Worm (Caenorhabditis elegans): ENCODE data around the gene che-10.

The che-10 gene

DNA sequence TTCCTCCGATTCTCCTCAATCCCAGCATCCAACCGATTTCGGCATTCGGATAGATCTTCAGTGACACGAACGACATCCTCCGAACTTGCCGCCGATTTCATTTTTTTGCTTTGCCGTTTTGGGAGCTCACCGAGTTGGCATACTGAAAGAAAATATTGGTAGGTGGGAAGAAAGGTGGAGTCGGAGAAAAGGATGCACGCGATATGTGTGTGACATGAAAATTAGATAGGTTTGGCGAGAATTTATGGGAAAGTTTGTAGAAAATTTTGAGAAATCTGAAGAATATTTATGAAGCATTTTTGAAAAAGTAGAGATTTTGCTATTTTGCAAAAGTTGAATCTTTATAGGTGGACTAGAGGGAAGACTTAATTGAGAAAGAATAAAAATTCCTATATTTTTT is at the start of gene che-10:
Gene che-10, minus strand, starts transcription at position 101 of the 400 bp plus-strand sequence.
- TF ChIP-seq sptf-1 (tag; optimal IDR thresholded peaks at IDR 0.05): no peak
- TF ChIP-seq elt-3 (tag; optimal IDR thresholded peaks at IDR 0.05): no peak
- no peak for TF ChIP-seq unc-120 (tag; optimal IDR thresholded peaks at IDR 0.05; ENCODE audit: poor library complexity, severe bottlenecking)
- no peak for TF ChIP-seq ham-2 (GFP tag; optimal IDR thresholded peaks at IDR 0.05)
- TF ChIP-seq blmp-1 (tag; optimal IDR thresholded peaks at IDR 0.05): no peak

DNA sequence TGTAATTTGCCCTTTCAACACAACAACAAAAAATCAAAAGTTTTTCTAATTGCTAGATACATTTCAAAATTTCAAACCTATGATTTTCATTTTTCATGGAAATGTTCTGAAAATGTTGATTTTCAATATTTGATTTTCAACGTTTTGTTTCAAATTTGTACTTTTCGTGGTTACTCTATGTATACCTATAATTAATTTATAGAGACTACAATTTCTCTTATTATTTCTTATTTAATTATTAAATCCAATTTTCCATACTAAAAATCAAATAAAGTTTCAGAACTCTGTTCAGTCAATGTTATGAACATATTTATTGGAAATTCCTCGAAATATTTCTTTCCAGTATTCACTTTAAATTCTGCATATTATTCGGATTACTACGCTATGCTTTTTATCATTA is 48.8 kb upstream of the che-10 start, which contains the start of gene sre-39:
Gene sre-39, plus strand, starts transcription at position 301 of the 400 bp plus-strand sequence.
- no peak for TF ChIP-seq flh-1 (GFP tag; optimal IDR thresholded peaks at IDR 0.05)
- TF ChIP-seq elt-3 (tag; optimal IDR thresholded peaks at IDR 0.05): no peak
- no peak for TF ChIP-seq tbx-8 (GFP tag; optimal IDR thresholded peaks at IDR 0.05)
- no peak for TF ChIP-seq blmp-1 (tag; optimal IDR thresholded peaks at IDR 0.05)
- no peak for TF ChIP-seq zip-8 (tag; optimal IDR thresholded peaks at IDR 0.05)
- no peak for TF ChIP-seq nhr-237 (tag; optimal IDR thresholded peaks at IDR 0.05)
- TF ChIP-seq snpc-4 (tag; optimal IDR thresholded peaks at IDR 0.05): no peak
- no peak for TF ChIP-seq nhr-28 (tag; optimal IDR thresholded peaks at IDR 0.05)
- TF ChIP-seq sem-2 (GFP tag; optimal IDR thresholded peaks at IDR 0.05): no peak

DNA sequence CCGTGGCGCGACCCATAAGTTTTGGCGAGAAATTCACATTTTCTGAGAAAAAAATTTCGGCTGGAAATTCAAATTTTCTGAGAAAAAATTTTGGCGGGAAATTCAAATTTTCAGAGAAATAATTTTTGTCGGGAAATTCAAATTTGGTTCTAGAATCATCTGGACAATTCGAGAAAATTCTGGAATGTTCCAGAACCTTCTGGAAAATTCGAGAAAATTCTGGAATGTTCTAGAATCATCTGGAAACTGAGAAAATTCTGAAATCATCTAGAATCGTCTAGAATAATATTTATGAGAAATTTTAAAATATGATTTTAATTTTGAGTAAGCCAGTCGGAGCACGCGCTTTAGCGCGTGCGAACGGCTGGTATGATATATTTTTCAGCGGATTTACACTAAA is 46.7 kb upstream of the che-10 start:
- TF ChIP-seq ceh-43 (GFP tag; optimal IDR thresholded peaks at IDR 0.05) (no peak), ztf-11 (tag; optimal IDR thresholded peaks at IDR 0.05) (no peak), unc-39 (tag; optimal IDR thresholded peaks at IDR 0.05) (no peak), unc-120 (tag; optimal IDR thresholded peaks at IDR 0.05; ENCODE audit: poor library complexity, severe bottlenecking) (no peak)

DNA sequence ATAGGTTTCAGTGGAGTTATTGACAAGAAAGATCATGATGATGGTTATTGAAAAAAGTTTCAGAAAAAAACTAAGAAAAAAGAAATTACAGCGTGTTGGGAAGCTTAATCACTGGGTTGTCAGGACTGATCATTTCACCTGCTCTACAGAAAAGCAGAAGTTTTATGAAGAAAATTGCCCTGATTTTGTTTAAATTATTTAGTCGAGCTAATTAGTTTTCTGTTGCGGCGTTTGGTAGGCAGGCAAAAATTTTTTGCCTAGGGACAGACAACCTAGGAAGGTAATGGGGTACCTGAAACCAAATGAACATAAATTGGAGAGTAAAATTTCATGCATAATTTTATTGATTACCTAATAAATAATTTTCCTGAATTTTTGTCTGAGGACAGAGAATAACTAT is 45.6 kb upstream of the che-10 start, which contains the start of gene sre-40:
Gene sre-40, minus strand, starts transcription at position 101 of the 400 bp plus-strand sequence.
- TF ChIP-seq pha-4 (tag; optimal IDR thresholded peaks at IDR 0.05): no peak
- no peak for TF ChIP-seq drap-1 (GFP tag; optimal IDR thresholded peaks at IDR 0.05)
- no peak for TF ChIP-seq cnd-1 (tag; optimal IDR thresholded peaks at IDR 0.05)
- no peak for TF ChIP-seq ceh-83 (GFP tag; optimal IDR thresholded peaks at IDR 0.05)
- no peak for TF ChIP-seq ztf-11 (tag; optimal IDR thresholded peaks at IDR 0.05)
- TF ChIP-seq lin-13 (tag; optimal IDR thresholded peaks at IDR 0.05): no peak
- no peak for TF ChIP-seq elt-1 (tag; optimal IDR thresholded peaks at IDR 0.05; ENCODE audit: borderline replicate concordance, insufficient read depth)
- no peak for TF ChIP-seq mab-5 (tag; optimal IDR thresholded peaks at IDR 0.05)
- TF ChIP-seq lsy-2 (tag; optimal IDR thresholded peaks at IDR 0.05): no peak
- TF ChIP-seq flh-1 (GFP tag; optimal IDR thresholded peaks at IDR 0.05): no peak
- TF ChIP-seq nhr-28 (tag; optimal IDR thresholded peaks at IDR 0.05): no peak

DNA sequence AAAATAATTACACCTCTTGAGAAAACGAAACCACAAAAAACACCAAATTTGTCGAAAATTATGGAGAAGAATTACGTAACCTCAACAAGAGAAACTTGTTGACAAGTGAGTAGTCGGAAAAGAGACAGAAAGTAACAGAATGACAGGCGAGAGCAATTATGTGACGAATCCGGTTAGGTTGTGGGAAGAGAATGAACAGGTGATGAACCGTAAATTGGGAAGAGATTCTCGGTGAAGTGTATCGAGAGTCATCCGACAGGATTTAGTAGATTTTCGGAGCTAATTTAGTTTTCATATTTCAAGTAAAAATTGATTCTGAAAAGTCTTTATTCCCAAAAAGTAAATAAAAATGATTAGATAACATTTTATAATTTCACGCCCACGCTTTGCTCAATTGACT is 43.2 kb upstream of the che-10 start, which contains the start of gene T05A7.7:
Gene T05A7.7, minus strand, starts transcription at position 101 of the 400 bp plus-strand sequence.
- no peak for TF ChIP-seq nhr-237 (tag; optimal IDR thresholded peaks at IDR 0.05)
- TF ChIP-seq lin-32 (GFP tag; optimal IDR thresholded peaks at IDR 0.05): no peak
- TF ChIP-seq elt-3 (tag; optimal IDR thresholded peaks at IDR 0.05): no peak
- TF ChIP-seq mep-1 (tag; optimal IDR thresholded peaks at IDR 0.05): no peak
- TF ChIP-seq pha-4 (tag; optimal IDR thresholded peaks at IDR 0.05): no peak
- no peak for TF ChIP-seq unc-39 (tag; optimal IDR thresholded peaks at IDR 0.05)
- TF ChIP-seq lsy-2 (tag; optimal IDR thresholded peaks at IDR 0.05): no peak
- TF ChIP-seq ceh-83 (GFP tag; optimal IDR thresholded peaks at IDR 0.05): no peak

DNA sequence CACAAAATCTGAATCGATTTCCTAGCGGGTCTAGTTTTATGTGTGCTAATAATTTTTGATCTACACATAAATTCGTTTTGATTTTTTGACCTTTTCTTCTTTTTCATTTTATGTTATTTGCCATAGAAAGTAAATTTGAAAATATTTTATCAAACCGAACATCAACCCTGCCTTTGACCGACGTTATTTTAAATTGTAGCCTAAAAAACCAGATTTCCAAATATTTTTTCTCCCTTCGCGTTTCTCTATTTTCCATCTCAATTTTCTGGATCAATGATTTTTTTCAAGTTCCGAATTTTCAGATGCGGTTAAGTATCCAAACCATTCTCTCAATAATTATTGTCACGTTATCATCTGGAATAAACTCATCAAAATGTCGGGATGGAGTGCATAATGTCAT is 39.8 kb upstream of the che-10 start, which contains the start of gene T05A7.1:
Gene T05A7.1, plus strand, starts transcription at position 301 of the 400 bp plus-strand sequence.
- TF ChIP-seq elt-3 (tag; optimal IDR thresholded peaks at IDR 0.05) (no peak), ceh-43 (GFP tag; optimal IDR thresholded peaks at IDR 0.05) (no peak), cnd-1 (tag; optimal IDR thresholded peaks at IDR 0.05) (no peak)

DNA sequence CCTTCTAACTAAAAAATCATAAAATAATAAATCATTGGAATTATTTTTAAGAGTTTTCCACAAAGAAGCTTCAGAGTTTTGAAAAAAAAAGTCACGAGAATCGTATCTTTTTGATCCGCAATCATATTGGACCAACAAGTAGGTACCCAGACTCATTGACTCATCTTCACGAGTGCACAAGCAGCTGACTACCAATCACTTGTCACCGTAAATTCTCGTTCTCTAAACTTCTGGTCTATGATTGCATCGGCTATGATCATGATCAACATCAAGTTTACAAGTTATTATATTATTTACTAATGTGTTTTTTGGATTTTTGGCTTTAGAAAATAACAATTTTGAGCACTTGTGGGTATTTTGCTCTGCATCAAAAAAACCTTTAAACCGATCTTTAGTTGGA is 38.1 kb upstream of the che-10 start:
- TF ChIP-seq hlh-1 (tag; optimal IDR thresholded peaks at IDR 0.05): peak; percentile 75
- no peak for TF ChIP-seq ces-1 (GFP tag; optimal IDR thresholded peaks at IDR 0.05)
- no peak for TF ChIP-seq bed-3 (GFP tag; optimal IDR thresholded peaks at IDR 0.05)
- no peak for TF ChIP-seq mls-2 (tag; optimal IDR thresholded peaks at IDR 0.05)
- no peak for TF ChIP-seq blmp-1 (tag; optimal IDR thresholded peaks at IDR 0.05)
- no peak for TF ChIP-seq zip-8 (tag; optimal IDR thresholded peaks at IDR 0.05)
- TF ChIP-seq ceh-43 (GFP tag; optimal IDR thresholded peaks at IDR 0.05): no peak
- no peak for TF ChIP-seq tbx-8 (GFP tag; optimal IDR thresholded peaks at IDR 0.05)
- TF ChIP-seq unc-39 (tag; optimal IDR thresholded peaks at IDR 0.05): no peak
- no peak for TF ChIP-seq nhr-76 (tag; optimal IDR thresholded peaks at IDR 0.05)
- TF ChIP-seq sem-2 (GFP tag; optimal IDR thresholded peaks at IDR 0.05): no peak
- no peak for TF ChIP-seq sptf-1 (tag; optimal IDR thresholded peaks at IDR 0.05)
- TF ChIP-seq ceh-83 (GFP tag; optimal IDR thresholded peaks at IDR 0.05): no peak
- peak; percentile 40 for TF ChIP-seq unc-62 (GFP tag; optimal IDR thresholded peaks at IDR 0.05)
- TF ChIP-seq cnd-1 (tag; optimal IDR thresholded peaks at IDR 0.05): no peak
- TF ChIP-seq flh-1 (GFP tag; optimal IDR thresholded peaks at IDR 0.05): no peak
- no peak for TF ChIP-seq nhr-28 (tag; optimal IDR thresholded peaks at IDR 0.05)
